Worm (Caenorhabditis elegans) whole organism, L4 larva: Measurements from ENCODE around the gene ceh-20.
A peak's percentile ranks its signal among the peaks of the same experiment; 100 is the strongest.

Source experiments
- D1046.2 ChIP-seq: fragments of 200-800 bp; sonication (Bioruptor generic); IDR thresholded peaks from 2 replicates; pipeline ENCODE4 v1.3.6; 2022; ENCODE audit warnings: missing genetic modification characterization, missing compliant biosample characterization
- F26F4.8 ChIP-seq: fragments of 200-800 bp; sonication (Bioruptor generic); conservative IDR thresholded peaks from 2 replicates; pipeline ENCODE4 v1.3.6; 2022; ENCODE audit warnings: missing genetic modification characterization, missing compliant biosample characterization
- F37D6.2 ChIP-seq: sonication (generic microtip); optimal IDR thresholded peaks from 2 replicates; lab custom pipeline; 2016; ENCODE audit warnings: mild to moderate bottlenecking, missing genetic modification characterization, missing compliant biosample characterization
- F44E2.7 ChIP-seq: fragments of 200-800 bp; sonication (Bioruptor generic); IDR thresholded peaks from 2 replicates; pipeline ENCODE4 v2.1.2; 2022; ENCODE audit warnings: missing genetic modification characterization, missing compliant biosample characterization
- F49E8.2 ChIP-seq: sonication (generic microtip); optimal IDR thresholded peaks from 2 replicates; lab custom pipeline; 2016; ENCODE audit warnings: missing compliant biosample characterization, mild to moderate bottlenecking, missing genetic modification characterization, borderline replicate concordance
- Y105C5A.15 ChIP-seq: fragments of 200-800 bp; sonication (Bioruptor generic); IDR thresholded peaks from 2 replicates; pipeline ENCODE4 v1.3.6; 2022; ENCODE audit warnings: missing genetic modification characterization, missing compliant biosample characterization
- Y48G9A.11 ChIP-seq: fragments of 200-800 bp; sonication (Bioruptor generic); IDR thresholded peaks from 2 replicates; pipeline ENCODE4 v1.3.6; 2022; ENCODE audit warnings: missing genetic modification reagents, missing genetic modification characterization, missing compliant biosample characterization
- ZK546.5 ChIP-seq, 2 experiments: sonication (generic microtip); optimal IDR thresholded peaks; 2 replicates each; lab custom pipeline; 2017; ENCODE audit warnings: missing biosample characterization in 2 of 2, missing genetic modification characterization in 2 of 2
- aly-2 ChIP-seq: sonication (generic microtip); optimal IDR thresholded peaks from 2 replicates; lab custom pipeline; 2018; ENCODE audit warnings: missing biosample characterization, missing genetic modification characterization
- ces-1 ChIP-seq: fragments of 150-350 bp; sonication (generic microtip); optimal IDR thresholded peaks from 4 replicates; lab custom pipeline; 2014; ENCODE audit warnings: missing biosample characterization, missing genetic modification reagents, missing genetic modification characterization
- ctbp-1 ChIP-seq: fragments of 200-800 bp; sonication (Bioruptor generic); IDR thresholded peaks from 2 replicates; pipeline ENCODE4 v1.3.6; 2022; ENCODE audit warnings: missing genetic modification reagents, missing genetic modification characterization, missing compliant biosample characterization
- daf-12 ChIP-seq: fragments of 150-350 bp; optimal IDR thresholded peaks from 2 replicates; lab custom pipeline; 2014; ENCODE audit warnings: missing biosample characterization, missing genetic modification reagents, missing genetic modification characterization
- daf-16 ChIP-seq, 3 experiments: sonication (generic microtip); optimal IDR thresholded peaks; 2 replicates each; lab custom pipeline; 2016 to 2017; ENCODE audit warnings: missing genetic modification characterization in 3 of 3, missing genetic modification reagents in 3 of 3, mild to moderate bottlenecking in 2 of 3, missing compliant biosample characterization in 2 of 3, missing biosample characterization in 1 of 3, moderate library complexity in 1 of 3
- dmd-6 ChIP-seq: fragments of 200-800 bp; sonication (Bioruptor generic); IDR thresholded peaks from 2 replicates; pipeline ENCODE4 v1.3.6; 2022; ENCODE audit warnings: missing genetic modification reagents, missing genetic modification characterization, missing compliant biosample characterization
- dmd-8 ChIP-seq: fragments of 200-800 bp; sonication (Bioruptor generic); IDR thresholded peaks from 2 replicates; pipeline ENCODE4 v1.3.6; 2022; ENCODE audit warnings: missing genetic modification characterization, missing compliant biosample characterization
- dmd-9 ChIP-seq: fragments of 200-800 bp; sonication (Bioruptor generic); IDR thresholded peaks from 2 replicates; pipeline ENCODE4 v1.3.6; 2022; ENCODE audit warnings: missing genetic modification reagents, missing genetic modification characterization, missing compliant biosample characterization
- dpl-1 ChIP-seq: fragments of 150-350 bp; optimal IDR thresholded peaks from 2 replicates; lab custom pipeline; 2014; ENCODE audit warnings: missing biosample characterization, missing genetic modification reagents, missing genetic modification characterization
- dve-1 ChIP-seq: sonication (generic microtip); optimal IDR thresholded peaks from 2 replicates; lab custom pipeline; 2017; ENCODE audit warnings: antibody characterized with exemption, mild to moderate bottlenecking, missing genetic modification characterization, missing compliant biosample characterization; ENCODE audit not compliant: insufficient read depth
- egl-43 ChIP-seq: fragments of 200-800 bp; sonication (Bioruptor generic); IDR thresholded peaks from 2 replicates; pipeline ENCODE4 v1.3.6; 2022; ENCODE audit warnings: missing genetic modification reagents, missing genetic modification characterization, missing compliant biosample characterization
- fos-1 ChIP-seq: fragments of 150-350 bp; optimal IDR thresholded peaks from 2 replicates; lab custom pipeline; 2014; ENCODE audit warnings: missing biosample characterization, missing genetic modification characterization
- gei-8 ChIP-seq: fragments of 200-800 bp; sonication (Bioruptor generic); optimal IDR thresholded peaks from 2 replicates; lab custom pipeline; 2018; ENCODE audit warnings: mild to moderate bottlenecking, missing genetic modification characterization, missing compliant biosample characterization
- hif-1 ChIP-seq, 2 experiments: sonication (generic microtip); optimal IDR thresholded peaks; 2 replicates each; lab custom pipeline; 2016 to 2017; ENCODE audit warnings: missing compliant biosample characterization in 2 of 2, missing genetic modification characterization in 2 of 2, missing genetic modification reagents in 2 of 2, missing genotype in 2 of 2, mild to moderate bottlenecking in 1 of 2
- hlh-30 ChIP-seq: sonication (generic microtip); optimal IDR thresholded peaks from 2 replicates; lab custom pipeline; 2017; ENCODE audit warnings: antibody characterized with exemption, mild to moderate bottlenecking, missing genetic modification characterization, missing compliant biosample characterization; ENCODE audit not compliant: insufficient read depth
- hmg-1.1 ChIP-seq: fragments of 200-800 bp; sonication (Bioruptor generic); IDR thresholded peaks from 2 replicates; pipeline ENCODE4 v1.3.6; 2022; ENCODE audit warnings: missing genetic modification reagents, missing genetic modification characterization, missing compliant biosample characterization
- jun-1 ChIP-seq: fragments of 150-350 bp; optimal IDR thresholded peaks from 2 replicates; lab custom pipeline; 2014; ENCODE audit warnings: missing biosample characterization, missing genetic modification reagents, missing genetic modification characterization
- lim-7 ChIP-seq: fragments of 200-800 bp; sonication (Bioruptor generic); IDR thresholded peaks from 2 replicates; pipeline ENCODE4 v1.3.6; 2022; ENCODE audit warnings: missing genetic modification characterization, missing compliant biosample characterization
- lin-13 ChIP-seq: fragments of 150-350 bp; optimal IDR thresholded peaks from 2 replicates; lab custom pipeline; 2014; ENCODE audit warnings: missing biosample characterization, missing genetic modification reagents, missing genetic modification characterization
- lin-29 ChIP-seq: fragments of 200-800 bp; sonication (Bioruptor generic); IDR thresholded peaks from 2 replicates; pipeline ENCODE4 v1.3.6; 2022; ENCODE audit warnings: missing genetic modification reagents, missing genetic modification characterization, missing compliant biosample characterization
- lin-38 ChIP-seq: fragments of 200-800 bp; sonication (Bioruptor generic); IDR thresholded peaks from 2 replicates; pipeline ENCODE4 v1.3.6; 2022; ENCODE audit warnings: missing genetic modification reagents, missing genetic modification characterization, missing compliant biosample characterization
- mdt-29 ChIP-seq: fragments of 200-800 bp; sonication (Bioruptor generic); IDR thresholded peaks from 2 replicates; pipeline ENCODE4 v1.3.6; 2022; ENCODE audit warnings: missing genetic modification reagents, missing genetic modification characterization, missing compliant biosample characterization
- mes-2 ChIP-seq: sonication (generic microtip); optimal IDR thresholded peaks from 2 replicates; lab custom pipeline; 2016; ENCODE audit warnings: missing genotype, mild to moderate bottlenecking, missing genetic modification characterization, missing compliant biosample characterization; ENCODE audit not compliant: poor library complexity, severe bottlenecking
- mxl-2 ChIP-seq: fragments of 200-800 bp; sonication (Bioruptor generic); conservative IDR thresholded peaks from 2 replicates; pipeline ENCODE4 v1.3.6; 2022; ENCODE audit warnings: missing genetic modification reagents, missing genetic modification characterization, missing compliant biosample characterization
- nhr-41 ChIP-seq: fragments of 200-800 bp; sonication (Bioruptor generic); IDR thresholded peaks from 2 replicates; pipeline ENCODE4 v1.3.6; 2022; ENCODE audit warnings: missing genetic modification reagents, missing genetic modification characterization, missing compliant biosample characterization
- nhr-42 ChIP-seq: fragments of 200-800 bp; sonication (Bioruptor generic); IDR thresholded peaks from 2 replicates; pipeline ENCODE4 v1.3.6; 2022; ENCODE audit warnings: missing genetic modification characterization, missing compliant biosample characterization
- nhr-48 ChIP-seq: sonication (generic microtip); optimal IDR thresholded peaks from 2 replicates; lab custom pipeline; 2016; ENCODE audit warnings: mild to moderate bottlenecking, missing genetic modification characterization, missing compliant biosample characterization
- pha-4 ChIP-seq, 2 experiments: fragments of 150-350 bp in 1 of 2; fragments of 200-800 bp in 1 of 2; sonication (Bioruptor generic) in 1 of 2; IDR thresholded peaks in 1 of 2; optimal IDR thresholded peaks in 1 of 2; 2 replicates each; pipeline versions ENCODE4 v1.3.6 to Lab custom; 2014 to 2022; ENCODE audit warnings: missing genetic modification characterization in 2 of 2, missing genetic modification reagents in 2 of 2, missing biosample characterization in 1 of 2, missing compliant biosample characterization in 1 of 2
- set-16 ChIP-seq: fragments of 200-800 bp; sonication (Bioruptor generic); IDR thresholded peaks from 2 replicates; pipeline ENCODE4 v1.3.6; 2022; ENCODE audit warnings: missing genetic modification reagents, missing genetic modification characterization, missing compliant biosample characterization
- skn-1 ChIP-seq: fragments of 150-350 bp; optimal IDR thresholded peaks from 2 replicates; lab custom pipeline; 2014; ENCODE audit warnings: missing biosample characterization, missing genetic modification characterization
- snpc-1.2 ChIP-seq: fragments of 200-800 bp; sonication (Bioruptor generic); IDR thresholded peaks from 2 replicates; pipeline ENCODE4 v1.3.6; 2022; ENCODE audit warnings: missing genetic modification reagents, missing genetic modification characterization, missing compliant biosample characterization
- spr-1 ChIP-seq: sonication (generic microtip); optimal IDR thresholded peaks from 2 replicates; lab custom pipeline; 2016; ENCODE audit warnings: mild to moderate bottlenecking, missing genetic modification characterization, missing compliant biosample characterization
- unc-130 ChIP-seq: sonication (generic microtip); optimal IDR thresholded peaks from 2 replicates; lab custom pipeline; 2016; ENCODE audit warnings: missing genetic modification reagents, missing genetic modification characterization, missing compliant biosample characterization
- unc-39 ChIP-seq: sonication (generic microtip); optimal IDR thresholded peaks from 2 replicates; lab custom pipeline; 2017; ENCODE audit warnings: missing biosample characterization, missing genetic modification characterization
- unc-62 ChIP-seq, 3 experiments: fragments of 150-350 bp in 1 of 3; sonication (generic microtip); optimal IDR thresholded peaks in 2 of 3; peaks in 1 of 3; 1 replicate in 1 of 3; 2 replicates in 2 of 3; lab custom pipeline; 2014 to 2017; ENCODE audit warnings: missing biosample characterization in 3 of 3, missing genetic modification characterization in 3 of 3, missing genetic modification reagents in 3 of 3, missing genotype in 1 of 3
- vab-7 ChIP-seq: fragments of 200-800 bp; sonication (Bioruptor generic); IDR thresholded peaks from 2 replicates; pipeline ENCODE4 v1.3.6; 2022; ENCODE audit warnings: missing genetic modification reagents, missing genetic modification characterization, missing compliant biosample characterization
- zag-1 ChIP-seq: fragments of 150-350 bp; optimal IDR thresholded peaks from 2 replicates; lab custom pipeline; 2014; ENCODE audit warnings: missing biosample characterization, missing genetic modification characterization
- zip-11 ChIP-seq: fragments of 200-800 bp; sonication (Bioruptor generic); IDR thresholded peaks from 2 replicates; pipeline ENCODE4 v1.3.6; 2022; ENCODE audit warnings: missing genetic modification characterization, missing compliant biosample characterization

Gene ceh-20

DNA sequence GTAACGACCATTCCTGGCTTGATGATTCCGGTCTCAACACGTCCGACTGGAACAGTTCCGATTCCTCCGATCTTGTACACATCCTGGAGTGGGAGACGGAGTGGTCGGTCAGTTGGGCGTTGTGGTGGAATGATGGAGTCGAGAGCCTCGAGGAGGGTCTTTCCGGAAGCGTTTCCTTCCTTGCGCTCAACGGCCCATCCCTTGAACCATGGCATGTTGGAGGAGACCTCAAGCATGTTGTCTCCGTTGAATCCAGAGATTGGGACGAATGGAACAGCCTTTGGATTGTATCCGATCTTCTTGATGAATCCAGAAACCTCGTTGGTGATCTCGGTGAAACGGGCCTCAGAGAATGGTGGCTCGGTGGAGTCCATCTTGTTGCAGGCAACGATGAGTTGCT is 8.9 kb upstream of the ceh-20 start:
- TF ChIP-seq snpc-1.2 (peak; percentile 58), dve-1 (tag; lab: Kevin White, UChicago) (no peak), set-16 (GFP tag; lab: Robert Waterston, UW) (peak; percentile 51)
- TF ChIP-seq, all 104 proteins: peak for 2

- TF ChIP-seq nhr-41 (GFP tag; lab: Robert Waterston, UW), result no peak
- no peak for TF ChIP-seq zip-11 (GFP tag; lab: Robert Waterston, UW)
- TF ChIP-seq F26F4.8, result no peak
- TF ChIP-seq pha-4 (GFP tag; IDR thresholded peaks at IDR 0.05; lab: Robert Waterston, UW), result peak; percentile 76
- TF ChIP-seq pha-4 (tag; optimal IDR thresholded peaks at IDR 0.05; lab: Kevin White, UChicago), result peak; percentile 99
- TF ChIP-seq lin-38 (GFP tag; lab: Robert Waterston, UW), result peak; percentile 90
- peak; percentile 93 for TF ChIP-seq lin-13 (GFP tag; lab: Kevin White, UChicago)
- TF ChIP-seq nhr-42, result no peak
- TF ChIP-seq Y48G9A.11, result peak; percentile 77
- peak; percentile 56 for TF ChIP-seq vab-7 (GFP tag; lab: Robert Waterston, UW)
- TF ChIP-seq dmd-8 (GFP tag; lab: Robert Waterston, UW), result no peak
- TF ChIP-seq unc-130 (GFP tag; lab: Kevin White, UChicago), result peak; percentile 87
- peak in 1 of 2 experiments; percentile 99 for TF ChIP-seq unc-62 (GFP tag; optimal IDR thresholded peaks at IDR 0.05 in 1 of 2; lab: Kevin White, UChicago)
- TF ChIP-seq unc-62 (tag; optimal IDR thresholded peaks at IDR 0.05; lab: Kevin White, UChicago), result no peak
- peak; percentile 92 for TF ChIP-seq hmg-1.1 (GFP tag; lab: Robert Waterston, UW)
- no peak for TF ChIP-seq F44E2.7
- peak; percentile 79 to 99 for TF ChIP-seq ZK546.5 (tag; optimal IDR thresholded peaks at IDR 0.05; lab: Kevin White, UChicago)
- TF ChIP-seq skn-1, result no peak
- TF ChIP-seq unc-39 (tag; lab: Kevin White, UChicago), result no peak
- TF ChIP-seq nhr-48 (tag; lab: Kevin White, UChicago), result peak; percentile 66
- no peak for TF ChIP-seq aly-2
- peak; percentile 97 for TF ChIP-seq mes-2
- peak; percentile 68 to 93 for TF ChIP-seq hif-1 (tag; optimal IDR thresholded peaks at IDR 0.05; lab: Kevin White, UChicago)
- TF ChIP-seq gei-8 (GFP tag; lab: Kevin White, UChicago), result no peak
- TF ChIP-seq dmd-9 (GFP tag; lab: Robert Waterston, UW), result peak; percentile 81
- no peak for TF ChIP-seq D1046.2
- peak; percentile 100 for TF ChIP-seq hlh-30 (tag; lab: Kevin White, UChicago)
- TF ChIP-seq zag-1 (tag; lab: Kevin White, UChicago), result no peak
- peak; percentile 80 for TF ChIP-seq F37D6.2 (tag; lab: Kevin White, UChicago)
- peak; percentile 22 to 34 for TF ChIP-seq daf-16 (GFP tag; optimal IDR thresholded peaks at IDR 0.05; lab: Kevin White, UChicago)
- peak; percentile 86 for TF ChIP-seq daf-16 (tag; optimal IDR thresholded peaks at IDR 0.05; lab: Kevin White, UChicago)
- peak; percentile 71 for TF ChIP-seq F49E8.2
- peak; percentile 78 for TF ChIP-seq ctbp-1 (GFP tag; lab: Robert Waterston, UW)
- no peak for TF ChIP-seq fos-1 (tag; lab: Kevin White, UChicago)
- TF ChIP-seq jun-1 (tag; lab: Kevin White, UChicago), result peak; percentile 75
- TF ChIP-seq mdt-29 (GFP tag; lab: Robert Waterston, UW), result peak; percentile 24; the same call in 1 of the 2 replicates
- TF ChIP-seq lin-29 (GFP tag; lab: Robert Waterston, UW), result peak; percentile 65; the same call in 1 of the 2 replicates
- no peak for TF ChIP-seq Y105C5A.15 (GFP tag; lab: Robert Waterston, UW)
- no peak for TF ChIP-seq mxl-2 (GFP tag; lab: Robert Waterston, UW)
- peak; percentile 54 for TF ChIP-seq ces-1 (GFP tag; lab: Kevin White, UChicago)
- TF ChIP-seq dpl-1, result peak; percentile 96
- peak; percentile 63; the same call in 1 of the 2 replicates for TF ChIP-seq egl-43
- peak; percentile 82 for TF ChIP-seq spr-1 (tag; lab: Kevin White, UChicago)
- TF ChIP-seq dmd-6, result peak; percentile 90
- TF ChIP-seq daf-12 (tag; lab: Kevin White, UChicago), result no peak
- TF ChIP-seq lim-7 (GFP tag; lab: Robert Waterston, UW), result peak; percentile 68; the same call in 1 of the 2 replicates
These were observed 7.9 kb upstream of the ceh-20 start, which contains the start of the genes eef-1A.1 and rfc-4 for ce11 chrIII:6971662-6972284. eef-1A.1 (minus strand) TSS chrIII:6971712. rfc-4 (plus strand) TSS chrIII:6972253.
